Worm (Caenorhabditis elegans): ENCODE results near the gene fbxa-164.
"Not testable (repeated sequence)": the region's sequence is repeated elsewhere in the genome, so short reads cannot be mapped to it uniquely, and the experiment has no call there.

fbxa-164 gene

DNA sequence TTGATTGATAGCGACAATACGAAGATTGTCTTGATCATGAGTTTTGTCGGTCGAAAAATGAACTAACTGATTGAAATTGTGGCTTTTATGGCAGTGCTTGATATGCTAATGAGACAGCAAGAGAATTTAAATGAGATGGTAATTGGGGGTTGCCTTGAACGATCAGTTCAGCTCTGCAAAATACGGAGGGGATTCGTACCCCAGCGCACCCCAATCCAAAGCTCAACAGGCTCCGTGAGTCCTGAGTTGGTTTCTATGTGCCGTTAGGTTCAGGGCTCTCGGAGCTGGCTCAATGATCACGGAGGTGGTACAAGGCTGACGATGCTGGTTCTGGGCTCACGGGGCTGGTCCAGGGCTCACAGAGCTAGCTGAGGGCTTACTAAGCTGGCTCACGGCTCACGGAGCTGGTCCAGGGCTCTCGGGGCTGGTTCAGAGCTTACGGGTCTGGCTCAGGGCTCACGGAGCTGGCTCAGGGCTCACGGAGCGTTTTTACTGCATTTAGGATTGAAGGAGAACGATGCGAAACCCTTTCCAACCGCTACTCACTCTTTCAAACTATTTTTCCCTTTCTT, 31.0 kb upstream of the fbxa-164 start, which contains the start of gene ZC204.6:
ZC204.6 (minus strand) TSS at position 51 of the 572 bp plus-strand sequence.
- TF ChIP-seq egl-27 (tag; optimal IDR thresholded peaks at IDR 0.05) (no peak), ama-1 (optimal IDR thresholded peaks at IDR 0.05) (no peak), unc-39 (tag; optimal IDR thresholded peaks at IDR 0.05) (no peak), lin-39 (tag; optimal IDR thresholded peaks at IDR 0.05) (no peak), daf-12 (tag; optimal IDR thresholded peaks at IDR 0.05) (no peak), nhr-25 (tag; optimal IDR thresholded peaks at IDR 0.05) (no peak)

- TF ChIP-seq zag-1 (tag; optimal IDR thresholded peaks at IDR 0.05): no peak
- no peak for TF ChIP-seq eor-1 (tag; optimal IDR thresholded peaks at IDR 0.05)
- no peak for TF ChIP-seq elt-3 (tag; optimal IDR thresholded peaks at IDR 0.05)
- no peak for TF ChIP-seq nfya-1 (tag; optimal IDR thresholded peaks at IDR 0.05; ENCODE audit: insufficient read depth)
- no peak for TF ChIP-seq aly-2 (tag; optimal IDR thresholded peaks at IDR 0.05)
- no peak for TF ChIP-seq ama-1 (optimal IDR thresholded peaks at IDR 0.05)
- no peak for TF ChIP-seq nhr-237 (tag; optimal IDR thresholded peaks at IDR 0.05)
- TF ChIP-seq lsy-12 (tag; optimal IDR thresholded peaks at IDR 0.05): no peak
- TF ChIP-seq ceh-9 (tag; optimal IDR thresholded peaks at IDR 0.05): no peak
- TF ChIP-seq lin-39 (tag; optimal IDR thresholded peaks at IDR 0.05): no peak
- TF ChIP-seq nhr-76 (tag; optimal IDR thresholded peaks at IDR 0.05): no peak
- no peak for TF ChIP-seq unc-62 (GFP tag; optimal IDR thresholded peaks at IDR 0.05)
- TF ChIP-seq unc-39 (tag; optimal IDR thresholded peaks at IDR 0.05): no peak
- no peak for TF ChIP-seq elt-1 (tag; optimal IDR thresholded peaks at IDR 0.05)
- no peak for TF ChIP-seq pha-4 (tag; optimal IDR thresholded peaks at IDR 0.05)
- TF ChIP-seq R02D3.7 (tag; optimal IDR thresholded peaks at IDR 0.05): no peak
- no peak for TF ChIP-seq nhr-12 (tag; optimal IDR thresholded peaks at IDR 0.05)
- no peak for TF ChIP-seq nhr-67 (tag; optimal IDR thresholded peaks at IDR 0.05)
Measured at ce11 chrII:1640496-1640895, 26.6 kb upstream of the fbxa-164 start, which contains the start of gene srh-72. Gene srh-72 (minus strand): TSS chrII:1640596.

DNA sequence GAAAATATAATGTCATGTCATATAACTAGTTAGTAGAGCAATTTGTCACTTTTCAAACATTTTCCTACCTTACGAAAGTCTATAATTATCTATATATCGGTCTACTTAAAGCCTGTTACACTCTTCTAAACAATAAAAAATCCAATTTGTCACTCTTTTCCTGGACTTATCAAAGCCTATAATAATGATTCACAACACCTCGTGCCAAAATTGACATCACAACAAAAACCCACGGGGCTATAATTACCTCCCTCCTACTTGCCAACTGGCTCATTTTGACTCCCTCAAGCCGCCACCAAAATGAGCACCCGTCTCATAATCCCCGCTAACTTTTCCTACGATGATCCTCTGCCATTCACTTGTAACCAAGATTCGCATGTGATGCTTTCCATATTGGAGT, 22.5 kb upstream of the fbxa-164 start, which contains the start of gene srg-20:
srg-20 (plus strand) TSS at position 301 of the 400 bp plus-strand sequence.
- TF ChIP-seq elt-3, tbx-2, R02D3.7 (tag; optimal IDR thresholded peaks at IDR 0.05): not testable (repeated sequence)

DNA sequence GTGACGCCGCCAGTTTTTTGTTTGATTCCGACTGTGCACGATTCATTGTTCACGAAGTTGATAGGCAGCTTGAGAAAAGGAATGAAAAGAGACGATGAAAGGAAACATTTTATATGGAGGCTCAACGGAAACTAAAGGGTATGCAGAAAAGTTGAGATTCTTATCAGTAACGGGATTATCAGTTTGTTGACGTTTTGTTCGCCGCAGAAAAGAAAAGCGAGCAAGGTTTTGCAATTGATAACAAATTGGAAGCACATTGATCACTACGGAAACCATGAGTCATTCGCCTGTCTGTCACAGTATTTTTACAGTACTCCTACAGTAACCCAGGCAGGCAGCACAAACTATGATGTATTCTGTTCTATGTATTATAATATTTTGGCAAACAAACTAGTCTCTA, 22.1 kb upstream of the fbxa-164 start:
- TF ChIP-seq elt-2 (tag; optimal IDR thresholded peaks at IDR 0.05): peak; percentile 70
- peak; percentile 47 for TF ChIP-seq pqm-1 (tag; optimal IDR thresholded peaks at IDR 0.05)
- no peak for TF ChIP-seq ZK546.5 (tag; optimal IDR thresholded peaks at IDR 0.05)

- TF ChIP-seq hmg-11, ztf-4, aly-2 (tag; optimal IDR thresholded peaks at IDR 0.05): not testable (repeated sequence)
Measured at ce11 chrII:1633490-1633889, 19.6 kb upstream of the fbxa-164 start, which contains the start of gene C08E3.1. Gene C08E3.1 (plus strand): TSS chrII:1633790.

DNA sequence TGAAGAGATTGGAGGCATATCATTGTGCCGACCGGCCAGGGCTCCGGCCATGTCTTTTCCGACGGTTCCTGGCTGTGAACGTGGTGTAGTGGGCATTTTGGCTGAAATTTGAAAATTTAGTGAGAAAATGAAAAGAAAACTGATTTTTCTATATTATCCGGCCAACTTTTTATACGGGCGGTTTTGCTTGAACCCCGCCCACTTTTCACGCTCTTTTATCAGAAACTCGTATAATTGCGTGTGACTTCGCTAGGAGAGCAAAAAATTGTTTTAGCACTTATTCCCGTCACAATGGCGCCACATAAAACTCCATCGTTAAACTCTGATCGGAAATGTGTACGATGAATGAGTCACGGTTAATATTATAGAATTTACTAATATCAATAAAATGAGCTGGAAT, 18.3 kb upstream of the fbxa-164 start, which contains the start of gene C08E3.13:
C08E3.13 (minus strand) TSS at position 101 of the 400 bp plus-strand sequence.
- TF ChIP-seq eor-1, mml-1, ceh-82 (tag; optimal IDR thresholded peaks at IDR 0.05): not testable (repeated sequence)

DNA sequence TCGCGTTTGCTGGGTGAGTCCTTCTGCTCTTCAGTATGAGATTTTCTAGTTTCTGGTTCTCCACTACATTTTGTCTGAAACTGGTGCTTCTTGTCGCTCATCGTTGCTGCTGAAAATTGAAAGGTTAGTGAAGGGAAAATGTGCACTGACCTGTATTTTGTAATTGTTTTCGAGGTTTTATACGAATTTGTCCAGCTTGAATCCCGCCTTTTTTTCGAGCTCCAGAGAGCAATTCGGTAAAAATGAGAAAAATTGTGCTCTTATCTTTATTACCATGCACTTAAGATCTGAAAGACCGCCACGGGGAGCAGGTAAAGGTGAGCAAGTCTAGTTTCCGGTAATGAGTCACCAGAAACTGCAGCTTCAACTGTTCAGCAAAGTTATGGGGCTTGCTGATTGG, 13.9 kb upstream of the fbxa-164 start, which contains the start of gene C08E3.15:
C08E3.15 (minus strand) TSS at position 101 of the 400 bp plus-strand sequence.
- TF ChIP-seq ztf-4 (tag; optimal IDR thresholded peaks at IDR 0.05); fkh-10 (GFP tag; optimal IDR thresholded peaks at IDR 0.05); nhr-237 (tag; optimal IDR thresholded peaks at IDR 0.05): not testable (repeated sequence)

Data from whole organism, L3 larva.